Worm (Caenorhabditis elegans) whole organism, L1 larva: ENCODE measurements around the gene C56A3.4.

Experiments
- F16B12.6 ChIP-seq: fragments of 150-350 bp; optimal IDR thresholded peaks from 2 replicates; lab custom pipeline; 2014; ENCODE audit warnings: missing biosample characterization, missing genetic modification characterization
- ama-1 ChIP-seq: fragments of 150-350 bp; optimal IDR thresholded peaks from 2 replicates; lab custom pipeline; 2014
- grh-1 ChIP-seq: fragments of 200-800 bp; sonication (Bioruptor generic); IDR thresholded peaks from 2 replicates; pipeline ENCODE4 v1.3.6; 2022; ENCODE audit warnings: missing genetic modification reagents, missing genetic modification characterization, missing compliant biosample characterization
- jun-1 ChIP-seq: fragments of 150-350 bp; optimal IDR thresholded peaks from 2 replicates; lab custom pipeline; 2014; ENCODE audit warnings: missing biosample characterization, missing genetic modification reagents, missing genetic modification characterization
- nhr-76 ChIP-seq: sonication (generic microtip); optimal IDR thresholded peaks from 2 replicates; lab custom pipeline; 2017; ENCODE audit warnings: missing biosample characterization, missing genetic modification characterization
- unc-62 ChIP-seq: fragments of 150-350 bp; optimal IDR thresholded peaks from 2 replicates; lab custom pipeline; 2014; ENCODE audit warnings: missing biosample characterization, missing genetic modification reagents, missing genetic modification characterization

DNA sequence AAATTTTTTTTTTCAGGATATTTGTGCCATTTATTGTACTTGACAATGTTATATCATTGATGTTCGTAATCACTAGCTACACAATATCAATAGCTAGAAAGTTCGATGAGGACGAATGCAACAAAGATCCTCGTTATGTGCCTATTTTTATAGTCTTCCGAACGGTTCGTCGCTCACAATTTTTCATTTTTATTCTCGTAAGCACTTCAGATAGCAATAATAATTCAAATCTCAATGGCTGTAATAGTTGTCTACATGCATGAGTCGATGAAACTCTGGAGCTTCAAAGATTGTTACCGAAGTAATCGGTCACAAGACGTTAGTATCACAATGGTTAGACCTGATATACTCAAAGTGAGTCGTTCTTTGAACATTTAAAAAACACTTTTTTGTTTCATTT, 22.4 kb downstream of the C56A3.4 start:
- TF ChIP-seq jun-1 = no peak
- no peak for TF ChIP-seq nhr-76 (tag; lab: Kevin White, UChicago)
- no peak for TF ChIP-seq grh-1 (GFP tag; lab: Robert Waterston, UW)
- TF ChIP-seq unc-62 (GFP tag; lab: Kevin White, UChicago) = no peak
- no peak for TF ChIP-seq F16B12.6
- peak; percentile 54 for TF ChIP-seq ama-1 (lab: Kevin White, UChicago)
